Worm (Caenorhabditis elegans): ENCODE measurements around the gene C16B8.2.
A peak's percentile ranks its signal among the peaks of the same experiment; 100 is the strongest.

C16B8.2 gene

ce11 chrX:3945681-3946080, 20.6 kb downstream of the C16B8.2 start (continued):
- TF ChIP-seq F55B11.4 (tag; optimal IDR thresholded peaks at IDR 0.05; ENCODE audit: borderline replicate concordance, insufficient read depth) (no peak), madf-8 (GFP tag; conservative IDR thresholded peaks at IDR 0.05) (no peak), B0336.3 (GFP tag; IDR thresholded peaks at IDR 0.05) (no peak), snpc-4 (GFP tag; optimal IDR thresholded peaks at IDR 0.05) (no peak), snpc-4 (tag; optimal IDR thresholded peaks at IDR 0.05) (peak in 1 of 4 experiments; percentile 35), D2030.7 (GFP tag; IDR thresholded peaks at IDR 0.05) (no peak), egl-18 (GFP tag; IDR thresholded peaks at IDR 0.05) (no peak), hmg-1.2 (GFP tag; IDR thresholded peaks at IDR 0.05) (peak; percentile 63), madf-10 (tag; optimal IDR thresholded peaks at IDR 0.05) (peak; percentile 5)

ce11 chrX:3944961-3945587, 21.2 kb downstream of the C16B8.2 start:
- TF ChIP-seq F55B11.4 (tag; optimal IDR thresholded peaks at IDR 0.05; ENCODE audit: borderline replicate concordance, insufficient read depth) = no peak
- no peak for TF ChIP-seq Y56A3A.18 (GFP tag; IDR thresholded peaks at IDR 0.05)
- no peak for TF ChIP-seq hsf-1 (GFP tag; IDR thresholded peaks at IDR 0.05)
- TF ChIP-seq let-607 (tag; optimal IDR thresholded peaks at IDR 0.05) = no peak
- TF ChIP-seq lin-35 (GFP tag; optimal IDR thresholded peaks at IDR 0.05) = no peak
- no peak for TF ChIP-seq zim-3 (tag; optimal IDR thresholded peaks at IDR 0.05)
- no peak for TF ChIP-seq unc-130 (GFP tag; optimal IDR thresholded peaks at IDR 0.05)
- no peak for TF ChIP-seq egrh-3 (GFP tag; IDR thresholded peaks at IDR 0.05)
- no peak for TF ChIP-seq rcor-1 (GFP tag; IDR thresholded peaks at IDR 0.05)
- TF ChIP-seq efl-1 (GFP tag; optimal IDR thresholded peaks at IDR 0.05) = no peak
- TF ChIP-seq mcd-1 (GFP tag; IDR thresholded peaks at IDR 0.05) = no peak
- TF ChIP-seq F23B12.7 (tag; optimal IDR thresholded peaks at IDR 0.05; ENCODE audit: insufficient read depth) = no peak
- TF ChIP-seq F33H1.4 (GFP tag; IDR thresholded peaks at IDR 0.05) = no peak
- TF ChIP-seq lsy-27 (tag; optimal IDR thresholded peaks at IDR 0.05; ENCODE audit: borderline replicate concordance, insufficient read depth) = no peak
- TF ChIP-seq tbp1 (GFP tag; optimal IDR thresholded peaks at IDR 0.05) = no peak

DNA sequence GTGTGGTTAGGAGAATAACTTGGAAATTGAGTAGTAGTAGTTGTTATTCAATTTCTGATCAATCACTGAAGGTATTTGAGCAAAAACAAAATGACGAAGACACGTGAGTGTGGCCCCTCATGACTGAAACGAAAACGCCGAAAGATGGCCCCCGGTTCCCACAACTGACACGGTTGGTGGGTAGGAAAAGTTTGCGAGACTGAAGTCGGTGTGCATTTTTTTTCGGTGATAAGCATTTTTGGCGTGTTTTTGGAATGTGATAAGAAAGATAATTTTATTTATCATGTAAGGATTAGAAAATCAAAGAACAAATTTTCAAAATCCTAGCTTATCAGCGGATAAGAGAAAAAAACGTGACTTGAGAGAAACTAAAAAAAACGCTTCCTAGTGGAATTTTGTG, 22.2 kb downstream of the C16B8.2 start:
- TF ChIP-seq nfyb-1 (GFP tag; IDR thresholded peaks at IDR 0.05) = 0 out of 2 replicates have a peak, but pooled peaks have one; percentile 8
- TF ChIP-seq hlh-12 (tag; optimal IDR thresholded peaks at IDR 0.05) = no peak
- no peak for TF ChIP-seq ztf-25 (GFP tag; IDR thresholded peaks at IDR 0.05)
- TF ChIP-seq cebp-1 (GFP tag; IDR thresholded peaks at IDR 0.05) = no peak
- TF ChIP-seq cebp-1 (tag; optimal IDR thresholded peaks at IDR 0.05) = peak; percentile 5
- peak; percentile 57 for TF ChIP-seq nhr-80 (tag; optimal IDR thresholded peaks at IDR 0.05)

- TF ChIP-seq somi-1 (GFP tag; optimal IDR thresholded peaks at IDR 0.05) (no peak), Y79H2A.3 (GFP tag; conservative IDR thresholded peaks at IDR 0.05) (no peak), lin-35 (GFP tag; optimal IDR thresholded peaks at IDR 0.05) (no peak), nhr-179 (tag; optimal IDR thresholded peaks at IDR 0.05) (no peak), C06A6.2 (GFP tag; conservative IDR thresholded peaks at IDR 0.05) (no peak), Y67H2A.10 (GFP tag; conservative IDR thresholded peaks at IDR 0.05) (no peak), ztf-22 (GFP tag; optimal IDR thresholded peaks at IDR 0.05) (no peak), fkh-3 (tag; optimal IDR thresholded peaks at IDR 0.05) (no peak)
Observed at ce11 chrX:3943213-3943612, 23.0 kb downstream of the C16B8.2 start, which contains the start of gene ptp-4A2. Gene ptp-4A2 (minus strand): TSS chrX:3943313.

Data from whole organism, young adult.